In the genomic region with DNA sequence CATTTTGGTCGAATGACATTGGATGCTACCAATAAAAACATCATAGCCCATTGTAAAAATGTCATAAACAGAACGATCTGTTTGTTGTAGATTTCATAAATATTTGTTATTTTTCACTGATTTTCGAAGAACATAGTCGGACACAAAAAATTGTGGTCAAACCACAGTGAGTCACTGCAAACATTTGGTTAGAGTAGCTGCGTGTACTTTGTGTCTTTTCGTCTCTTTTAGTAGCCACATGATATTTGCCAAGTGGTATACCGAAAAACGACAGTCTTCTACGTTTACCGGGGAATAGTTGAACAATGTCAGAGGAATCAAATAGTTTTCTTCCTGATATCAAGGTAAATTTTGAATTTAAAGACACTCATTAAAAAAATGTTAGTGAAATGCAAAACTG, we compare ENCODE assay signal across 1 worm cellular context.
TF ChIP-seq lines count a peak whose summit lies in the region.

A gene (plus strand): TSS at position 248 of the 400 bp plus-strand sequence.

TF ChIP-seq in whole organism, L1 larva, 84 proteins besides CTCF, POLR2A, EP300 and RAD21 (continued from another document):
- TF ChIP-seq swsn-7 (tag; optimal IDR thresholded peaks at IDR 0.05; lab: Kevin White, UChicago) (no peak), nhr-12 (tag; optimal IDR thresholded peaks at IDR 0.05; lab: Kevin White, UChicago) (no peak), lin-14 (GFP tag; optimal IDR thresholded peaks at IDR 0.05; lab: Kevin White, UChicago) (peak; percentile 77), rnt-1 (tag; optimal IDR thresholded peaks at IDR 0.05; lab: Kevin White, UChicago) (no peak), elt-3 (tag; optimal IDR thresholded peaks at IDR 0.05; lab: Kevin White, UChicago) (peak in 2 of 6 experiments; percentile 13 to 31), ztf-11 (tag; optimal IDR thresholded peaks at IDR 0.05; lab: Kevin White, UChicago) (no peak), tbx-2 (tag; optimal IDR thresholded peaks at IDR 0.05; lab: Kevin White, UChicago) (peak; percentile 9), egl-27 (tag; optimal IDR thresholded peaks at IDR 0.05; lab: Kevin White, UChicago) (no peak), tlp-1 (tag; optimal IDR thresholded peaks at IDR 0.05; lab: Kevin White, UChicago) (no peak), ceh-63 (GFP tag; optimal IDR thresholded peaks at IDR 0.05; lab: Kevin White, UChicago) (no peak), nhr-19 (GFP tag; conservative IDR thresholded peaks at IDR 0.05; lab: Robert Waterston, UW) (peak; percentile 21; the same call in 1 of the 2 replicates), nhr-90 (tag; optimal IDR thresholded peaks at IDR 0.05; lab: Kevin White, UChicago; ENCODE audit: poor library complexity) (peak; percentile 11), skn-1 (tag; optimal IDR thresholded peaks at IDR 0.05; lab: Kevin White, UChicago) (peak; percentile 10), ztf-4 (tag; optimal IDR thresholded peaks at IDR 0.05; lab: Kevin White, UChicago) (no peak), pag-3 (tag; optimal IDR thresholded peaks at IDR 0.05; lab: Kevin White, UChicago; ENCODE audit: borderline replicate concordance, insufficient read depth) (no peak), snpc-4 (tag; optimal IDR thresholded peaks at IDR 0.05; lab: Kevin White, UChicago) (no peak), lin-39 (tag; optimal IDR thresholded peaks at IDR 0.05; lab: Kevin White, UChicago) (no peak), unc-86 (tag; optimal IDR thresholded peaks at IDR 0.05; lab: Kevin White, UChicago) (no peak), nhr-11 (tag; optimal IDR thresholded peaks at IDR 0.05; lab: Kevin White, UChicago) (no peak), mab-9 (GFP tag; IDR thresholded peaks at IDR 0.05; lab: Robert Waterston, UW) (no peak), isw-1 (GFP tag; IDR thresholded peaks at IDR 0.05; lab: Robert Waterston, UW) (no peak), vab-15 (tag; optimal IDR thresholded peaks at IDR 0.05; lab: Kevin White, UChicago) (no peak), unc-30 (tag; optimal IDR thresholded peaks at IDR 0.05; lab: Kevin White, UChicago) (no peak), unc-130 (tag; optimal IDR thresholded peaks at IDR 0.05; lab: Kevin White, UChicago) (no peak), pax-3 (tag; optimal IDR thresholded peaks at IDR 0.05; lab: Kevin White, UChicago) (no peak), fkh-8 (tag; optimal IDR thresholded peaks at IDR 0.05; lab: Kevin White, UChicago) (no peak), irx-1 (tag; optimal IDR thresholded peaks at IDR 0.05; lab: Kevin White, UChicago) (no peak), ceh-82 (tag; optimal IDR thresholded peaks at IDR 0.05; lab: Kevin White, UChicago) (no peak), nhr-85 (tag; lab: Kevin White, UChicago) (peak; percentile 77), zag-1 (tag; optimal IDR thresholded peaks at IDR 0.05; lab: Kevin White, UChicago) (no peak), hpl-2 (GFP tag; optimal IDR thresholded peaks at IDR 0.05; lab: Kevin White, UChicago) (no peak), pqm-1 (tag; optimal IDR thresholded peaks at IDR 0.05; lab: Kevin White, UChicago) (no peak), unc-98 (GFP tag; IDR thresholded peaks at IDR 0.05; lab: Robert Waterston, UW) (no peak), ets-5 (GFP tag; IDR thresholded peaks at IDR 0.05; lab: Robert Waterston, UW) (no peak), nhr-77 (tag; optimal IDR thresholded peaks at IDR 0.05; lab: Kevin White, UChicago) (no peak), hlh-4 (tag; optimal IDR thresholded peaks at IDR 0.05; lab: Kevin White, UChicago) (no peak)
